Fruit fly (Drosophila melanogaster) whole organism, embryonic: ENCODE measurements around the gene Prosbeta2.

Experiments used
- BEAF-32 ChIP-seq: fragments of 200-800 bp; sonication (Bioruptor generic); optimal IDR thresholded peaks from 3 replicates; lab custom pipeline; 2017; ENCODE audit warnings: missing biosample characterization, missing genetic modification characterization, mild to moderate bottlenecking, moderate library complexity, missing genetic modification reagents
- CG10267 ChIP-seq: fragments of 200-800 bp; sonication (Bioruptor generic); optimal IDR thresholded peaks from 2 replicates; lab custom pipeline; 2018; ENCODE audit warnings: missing biosample characterization, mild to moderate bottlenecking, missing genetic modification characterization, moderate library complexity
- CG10366 ChIP-seq: fragments of 200-800 bp; sonication (Bioruptor generic); IDR thresholded peaks from 2 replicates; pipeline ENCODE4 v1.3.6; 2022; ENCODE audit warnings: missing biosample characterization, missing genetic modification characterization
- CG10959 ChIP-seq: fragments of 200-800 bp; sonication (Bioruptor generic); IDR thresholded peaks from 2 replicates; pipeline ENCODE4 v1.3.6; 2022; ENCODE audit warnings: missing biosample characterization, missing genetic modification characterization
- CG1233 ChIP-seq: fragments of 200-800 bp; sonication (Bioruptor generic); optimal IDR thresholded peaks from 4 replicates; lab custom pipeline; 2018; ENCODE audit warnings: missing biosample characterization, mild to moderate bottlenecking, missing genetic modification characterization
- CG12391 ChIP-seq: fragments of 200-800 bp; sonication (Bioruptor generic); optimal IDR thresholded peaks from 3 replicates; lab custom pipeline; 2018; ENCODE audit warnings: missing biosample characterization, mild to moderate bottlenecking, missing genetic modification characterization, moderate library complexity
- CG15696 ChIP-seq: fragments of 200-800 bp; sonication (Bioruptor generic); optimal IDR thresholded peaks from 2 replicates; lab custom pipeline; 2019; ENCODE audit warnings: missing biosample characterization, mild to moderate bottlenecking, missing genetic modification characterization, moderate library complexity
- CG17361 ChIP-seq: fragments of 200-800 bp; sonication (Bioruptor generic); IDR thresholded peaks from 3 replicates; pipeline ENCODE4 v1.3.6; 2022; ENCODE audit warnings: missing biosample characterization, missing genetic modification characterization
- CG18262 ChIP-seq: fragments of 200-800 bp; optimal IDR thresholded peaks from 3 replicates; lab custom pipeline; 2019; ENCODE audit warnings: missing biosample characterization, mild to moderate bottlenecking, missing genetic modification characterization, moderate library complexity
- CG18599 ChIP-seq: fragments of 200-800 bp; sonication (Bioruptor generic); optimal IDR thresholded peaks from 3 replicates; lab custom pipeline; 2017; ENCODE audit warnings: missing biosample characterization, missing genetic modification characterization, mild to moderate bottlenecking, moderate library complexity, missing genetic modification reagents
- CG2116 ChIP-seq: fragments of 200-800 bp; sonication (Bioruptor generic); optimal IDR thresholded peaks from 3 replicates; lab custom pipeline; 2018; ENCODE audit warnings: missing biosample characterization, mild to moderate bottlenecking, missing genetic modification characterization
- CG2712 ChIP-seq: fragments of 200-800 bp; optimal IDR thresholded peaks from 3 replicates; lab custom pipeline; 2019; ENCODE audit warnings: missing biosample characterization, mild to moderate bottlenecking, missing genetic modification characterization, moderate library complexity
- CG30431 ChIP-seq: fragments of 200-800 bp; sonication (Bioruptor generic); optimal IDR thresholded peaks from 2 replicates; lab custom pipeline; 2017; ENCODE audit warnings: missing biosample characterization, missing genetic modification characterization
- CG3163 ChIP-seq: fragments of 200-800 bp; sonication (Bioruptor generic); optimal IDR thresholded peaks from 3 replicates; lab custom pipeline; 2016; ENCODE audit warnings: missing biosample characterization, missing genetic modification characterization
- CG4404 ChIP-seq: fragments of 200-800 bp; sonication (Bioruptor generic); IDR thresholded peaks from 2 replicates; pipeline ENCODE4 v1.3.6; 2022; ENCODE audit warnings: missing biosample characterization, missing genetic modification characterization
- CG6689 ChIP-seq: fragments of 200-800 bp; sonication (Bioruptor generic); IDR thresholded peaks from 2 replicates; pipeline ENCODE4 v1.3.6; 2022; ENCODE audit warnings: missing biosample characterization, missing genetic modification characterization
- CG6813 ChIP-seq: fragments of 200-800 bp; sonication (Bioruptor generic); optimal IDR thresholded peaks from 2 replicates; lab custom pipeline; 2017; ENCODE audit warnings: missing biosample characterization, missing genetic modification characterization, mild to moderate bottlenecking, moderate library complexity, missing genetic modification reagents
- CG9727 ChIP-seq: fragments of 200-800 bp; sonication (Bioruptor generic); optimal IDR thresholded peaks from 3 replicates; lab custom pipeline; 2017; ENCODE audit warnings: missing biosample characterization, mild to moderate bottlenecking, missing genetic modification characterization
- Chrac-16 ChIP-seq: fragments of 200-800 bp; sonication (Bioruptor generic); optimal IDR thresholded peaks from 3 replicates; lab custom pipeline; 2016; ENCODE audit warnings: missing biosample characterization, missing genetic modification characterization
- D ChIP-seq, 2 experiments: fragments of 200-800 bp in 1 of 2; fragments of >200 bp in 1 of 2; sonication (Bioruptor generic) in 1 of 2; optimal IDR thresholded peaks; 2 replicates in 1 of 2; 3 replicates in 1 of 2; lab custom pipeline; 2017; ENCODE audit warnings: mild to moderate bottlenecking in 1 of 2, missing biosample characterization in 1 of 2, missing genetic modification characterization in 1 of 2, missing genetic modification reagents in 1 of 2
- GATAe ChIP-seq: fragments of 200-800 bp; sonication (Bioruptor generic); conservative IDR thresholded peaks from 2 replicates; pipeline ENCODE4 v1.3.6; 2022; ENCODE audit warnings: missing biosample characterization, missing genetic modification characterization
- HLH3B ChIP-seq: fragments of 200-800 bp; sonication (Bioruptor generic); IDR thresholded peaks from 2 replicates; pipeline ENCODE4 v1.3.6; 2022; ENCODE audit warnings: missing biosample characterization, missing genetic modification characterization
- Kr ChIP-seq: fragments of 200-800 bp; sonication (Bioruptor generic); optimal IDR thresholded peaks from 2 replicates; lab custom pipeline; 2017; ENCODE audit warnings: missing biosample characterization, mild to moderate bottlenecking, missing genetic modification characterization
- Nf-YB ChIP-seq: fragments of 200-800 bp; sonication (Bioruptor generic); optimal IDR thresholded peaks from 3 replicates; lab custom pipeline; 2019; ENCODE audit warnings: missing biosample characterization, mild to moderate bottlenecking, missing genetic modification characterization, moderate library complexity
- Vsx1 ChIP-seq: fragments of 200-800 bp; sonication (Bioruptor generic); optimal IDR thresholded peaks from 2 replicates; lab custom pipeline; 2017; ENCODE audit warnings: missing biosample characterization, mild to moderate bottlenecking, missing genetic modification characterization, missing genetic modification reagents
- ac ChIP-seq: fragments of 200-800 bp; sonication (Bioruptor generic); optimal IDR thresholded peaks from 3 replicates; lab custom pipeline; 2017; ENCODE audit warnings: missing biosample characterization, mild to moderate bottlenecking, missing genetic modification characterization
- al ChIP-seq: fragments of 200-800 bp; sonication (Bioruptor generic); IDR thresholded peaks from 2 replicates; pipeline ENCODE4 v1.3.6; 2022; ENCODE audit warnings: missing biosample characterization, missing genetic modification characterization
- ap ChIP-seq: fragments of 200-800 bp; sonication (Bioruptor generic); IDR thresholded peaks from 2 replicates; pipeline ENCODE4 v1.3.6; 2022; ENCODE audit warnings: missing biosample characterization, missing genetic modification characterization
- bab2 ChIP-seq: fragments of 200-800 bp; sonication (Bioruptor generic); optimal IDR thresholded peaks from 2 replicates; lab custom pipeline; 2016; ENCODE audit warnings: missing biosample characterization, missing genetic modification characterization
- chn ChIP-seq: fragments of 200-800 bp; sonication (Bioruptor generic); optimal IDR thresholded peaks from 2 replicates; lab custom pipeline; 2016; ENCODE audit warnings: missing biosample characterization, missing genetic modification characterization
- ci ChIP-seq: fragments of 200-800 bp; sonication (Bioruptor generic); IDR thresholded peaks from 3 replicates; pipeline ENCODE4 v1.3.6; 2022; ENCODE audit warnings: missing biosample characterization, missing genetic modification characterization
- grau ChIP-seq: fragments of 200-800 bp; optimal IDR thresholded peaks from 3 replicates; lab custom pipeline; 2019; ENCODE audit warnings: missing biosample characterization, mild to moderate bottlenecking, missing genetic modification characterization, moderate library complexity
- gsb-n ChIP-seq: fragments of 200-800 bp; sonication (Bioruptor generic); optimal IDR thresholded peaks from 3 replicates; lab custom pipeline; 2018; ENCODE audit warnings: missing biosample characterization, mild to moderate bottlenecking, missing genetic modification characterization
- hth ChIP-seq: fragments of >200 bp; optimal IDR thresholded peaks from 2 replicates; lab custom pipeline; 2017; ENCODE audit warnings: inconsistent platforms
- kni ChIP-seq: fragments of 200-800 bp; sonication (Bioruptor generic); optimal IDR thresholded peaks from 3 replicates; lab custom pipeline; 2017; ENCODE audit warnings: mild to moderate bottlenecking, missing biosample characterization, missing genetic modification reagents, missing genetic modification characterization
- lola ChIP-seq, 3 experiments: fragments of >200 bp in 2 of 3; fragments of 200-800 bp in 1 of 3; sonication (Bioruptor generic) in 1 of 3; optimal IDR thresholded peaks; 2 replicates each; lab custom pipeline; 2017 to 2019; ENCODE audit warnings: missing biosample characterization in 3 of 3, missing genetic modification characterization in 3 of 3, mild to moderate bottlenecking in 1 of 3, moderate library complexity in 1 of 3
- nerfin-1 ChIP-seq: fragments of 200-800 bp; sonication (Bioruptor generic); optimal IDR thresholded peaks from 3 replicates; lab custom pipeline; 2019; ENCODE audit warnings: missing biosample characterization, mild to moderate bottlenecking, missing genetic modification characterization, moderate library complexity
- oc ChIP-seq: fragments of 200-800 bp; sonication (Bioruptor generic); optimal IDR thresholded peaks from 2 replicates; lab custom pipeline; 2018; ENCODE audit warnings: missing biosample characterization, mild to moderate bottlenecking, missing genetic modification characterization, moderate library complexity
- pros ChIP-seq: fragments of 200-800 bp; sonication (Bioruptor generic); optimal IDR thresholded peaks from 3 replicates; lab custom pipeline; 2019; ENCODE audit warnings: missing biosample characterization, mild to moderate bottlenecking, missing genetic modification characterization, moderate library complexity
- pum ChIP-seq: fragments of 200-800 bp; sonication (Bioruptor generic); optimal IDR thresholded peaks from 2 replicates; lab custom pipeline; 2016; ENCODE audit warnings: missing biosample characterization, missing genetic modification characterization
- rib ChIP-seq: fragments of 200-800 bp; sonication (Bioruptor generic); IDR thresholded peaks from 2 replicates; pipeline ENCODE4 v1.3.6; 2022; ENCODE audit warnings: missing biosample characterization, missing genetic modification characterization
- row ChIP-seq: fragments of 200-800 bp; sonication (Bioruptor generic); IDR thresholded peaks from 3 replicates; pipeline ENCODE4 v1.3.6; 2022; ENCODE audit warnings: missing biosample characterization, missing genetic modification characterization
- shn ChIP-seq: fragments of 200-800 bp; sonication (Bioruptor generic); optimal IDR thresholded peaks from 3 replicates; lab custom pipeline; 2016; ENCODE audit warnings: missing biosample characterization, missing genetic modification characterization
- slou ChIP-seq: fragments of 200-800 bp; sonication (Bioruptor generic); optimal IDR thresholded peaks from 3 replicates; lab custom pipeline; 2016; ENCODE audit warnings: missing biosample characterization, missing genetic modification characterization
- tll ChIP-seq, 2 experiments: fragments of 200-800 bp in 1 of 2; fragments of >200 bp in 1 of 2; sonication (Bioruptor generic) in 1 of 2; optimal IDR thresholded peaks; 2 replicates each; lab custom pipeline; 2017 to 2019; ENCODE audit warnings: missing biosample characterization in 2 of 2, missing genetic modification characterization in 2 of 2, mild to moderate bottlenecking in 1 of 2, moderate library complexity in 1 of 2
- toy ChIP-seq: fragments of 200-800 bp; sonication (Bioruptor generic); IDR thresholded peaks from 2 replicates; pipeline ENCODE4 v1.3.6; 2022; ENCODE audit warnings: missing biosample characterization, missing genetic modification characterization
- wor ChIP-seq: fragments of 200-800 bp; sonication (Bioruptor generic); IDR thresholded peaks from 2 replicates; pipeline ENCODE4 v1.3.6; 2022; ENCODE audit warnings: missing biosample characterization, missing genetic modification characterization
- zfh1 ChIP-seq: fragments of 200-800 bp; sonication (Bioruptor generic); IDR thresholded peaks from 3 replicates; pipeline ENCODE4 v1.3.6; 2022; ENCODE audit warnings: missing biosample characterization, missing genetic modification characterization

Gene Prosbeta2

dm6 chr3L:14971893-14972624 is 27.7 kb upstream of the Prosbeta2 start (continued):
- TF ChIP-seq CG6689 (GFP tag; lab: Robert Waterston, UW) (0 out of 2 replicates have a peak, but pooled peaks have one; percentile 12), kni (peak; percentile 86), CG18262 (tag; lab: Kevin White, UChicago) (peak; percentile 55), oc (peak; percentile 18), CG6813 (peak; percentile 8), zfh1 (GFP tag; lab: Robert Waterston, UW) (peak; percentile 43; the same call in 1 of the 3 replicates), nerfin-1 (tag; lab: Kevin White, UChicago) (peak; percentile 63), al (GFP tag; lab: Robert Waterston, UW) (no peak), GATAe (GFP tag; lab: Robert Waterston, UW) (no peak), gsb-n (tag; lab: Kevin White, UChicago) (no peak), Vsx1 (GFP tag; lab: Kevin White, UChicago) (no peak), CG15696 (peak; percentile 88), slou (GFP tag; lab: Kevin White, UChicago) (no peak), pum (peak; percentile 11), CG3163 (GFP tag; lab: Kevin White, UChicago) (no peak), row (GFP tag; lab: Robert Waterston, UW) (peak; percentile 64), CG10366 (GFP tag; lab: Robert Waterston, UW) (no peak), toy (GFP tag; lab: Robert Waterston, UW) (no peak), CG9727 (GFP tag; lab: Kevin White, UChicago) (peak; percentile 56), Nf-YB (GFP tag; lab: Kevin White, UChicago) (peak; percentile 89), grau (peak; percentile 99), hth (lab: Kevin White, UChicago) (peak; percentile 96), CG18599 (GFP tag; lab: Kevin White, UChicago) (no peak), CG10959 (GFP tag; lab: Robert Waterston, UW) (peak; percentile 48; the same call in 1 of the 2 replicates), Kr (GFP tag; lab: Kevin White, UChicago) (peak; percentile 85), wor (no peak), CG30431 (GFP tag; lab: Kevin White, UChicago) (peak; percentile 33), tll (GFP tag; optimal IDR thresholded peaks at IDR 0.05; lab: Kevin White, UChicago) (peak in 1 of 2 experiments; percentile 89), CG2116 (GFP tag; lab: Kevin White, UChicago) (no peak), ci (0 out of 3 replicates have a peak, but pooled peaks have one; percentile 16), pros (peak; percentile 58), CG2712 (tag; lab: Kevin White, UChicago) (peak; percentile 16), CG12391 (peak; percentile 41), HLH3B (GFP tag; lab: Robert Waterston, UW) (no peak), CG17361 (GFP tag; lab: Robert Waterston, UW) (peak; percentile 44; the same call in 1 of the 3 replicates), bab2 (no peak), lola (GFP tag; optimal IDR thresholded peaks at IDR 0.05; lab: Kevin White, UChicago) (peak in 1 of 3 experiments; percentile 57), CG1233 (peak; percentile 15), Chrac-16 (GFP tag; lab: Kevin White, UChicago) (peak; percentile 39), BEAF-32 (GFP tag; lab: Kevin White, UChicago) (no peak), rib (GFP tag; lab: Robert Waterston, UW) (no peak), ap (GFP tag; lab: Robert Waterston, UW) (0 out of 2 replicates have a peak, but pooled peaks have one; percentile 2), CG10267 (tag; lab: Kevin White, UChicago) (peak; percentile 6), CG4404 (GFP tag; lab: Robert Waterston, UW) (peak; percentile 79; the same call in 1 of the 2 replicates), chn (GFP tag; lab: Kevin White, UChicago) (peak; percentile 20), shn (peak; percentile 35), ac (GFP tag; lab: Kevin White, UChicago) (peak; percentile 42), D (optimal IDR thresholded peaks at IDR 0.05; lab: Kevin White, UChicago) (peak; percentile 31), D (GFP tag; optimal IDR thresholded peaks at IDR 0.05; lab: Kevin White, UChicago) (peak; percentile 32)
